Worm (Caenorhabditis elegans) whole organism, young adult: ENCODE data around the gene H03G16.7.

Source experiments
- B0261.1 ChIP-seq: sonication (generic microtip); optimal IDR thresholded peaks from 2 replicates; lab custom pipeline; 2016; ENCODE audit warnings: mild to moderate bottlenecking, missing genetic modification characterization, moderate library complexity, missing compliant biosample characterization
- F39B2.1 ChIP-seq: fragments of 200-800 bp; sonication (Bioruptor generic); IDR thresholded peaks from 2 replicates; pipeline ENCODE4 v1.3.6; 2022; ENCODE audit warnings: missing genetic modification reagents, missing genetic modification characterization, missing compliant biosample characterization
- F55B11.4 ChIP-seq: sonication (generic microtip); optimal IDR thresholded peaks from 2 replicates; lab custom pipeline; 2016; ENCODE audit warnings: missing compliant biosample characterization, missing genetic modification characterization, borderline replicate concordance; ENCODE audit not compliant: insufficient read depth
- K12H6.12 ChIP-seq: fragments of 200-800 bp; sonication (Bioruptor generic); optimal IDR thresholded peaks from 2 replicates; lab custom pipeline; 2018; ENCODE audit warnings: mild to moderate bottlenecking, missing genetic modification characterization, missing compliant biosample characterization
- Y79H2A.3 ChIP-seq: fragments of 200-800 bp; sonication (Bioruptor generic); conservative IDR thresholded peaks from 2 replicates; pipeline ENCODE4 v1.3.6; 2022; ENCODE audit warnings: missing genetic modification reagents, missing genetic modification characterization, missing compliant biosample characterization
- akir-1 ChIP-seq: fragments of 200-800 bp; sonication (Bioruptor generic); optimal IDR thresholded peaks from 2 replicates; lab custom pipeline; 2018; ENCODE audit warnings: mild to moderate bottlenecking, missing genetic modification characterization, moderate library complexity, missing compliant biosample characterization
- ama-1 ChIP-seq, 3 experiments: fragments of 150-350 bp in 1 of 3; sonication (generic microtip) in 2 of 3; optimal IDR thresholded peaks; 2 replicates each; lab custom pipeline; 2014 to 2018; ENCODE audit warnings: missing biosample characterization in 2 of 3, missing genetic modification characterization in 2 of 3, missing genetic modification reagents in 2 of 3
- athp-1 ChIP-seq: sonication (generic microtip); optimal IDR thresholded peaks from 2 replicates; lab custom pipeline; 2017; ENCODE audit warnings: mild to moderate bottlenecking, missing genetic modification characterization, missing compliant biosample characterization
- attf-3 ChIP-seq: fragments of 200-800 bp; sonication (Bioruptor generic); conservative IDR thresholded peaks from 2 replicates; pipeline ENCODE4 v1.3.6; 2022; ENCODE audit warnings: missing genetic modification reagents, missing genetic modification characterization, missing compliant biosample characterization
- bed-1 ChIP-seq: fragments of 200-800 bp; sonication (Bioruptor generic); IDR thresholded peaks from 2 replicates; pipeline ENCODE4 v1.3.6; 2022; ENCODE audit warnings: missing genetic modification reagents, missing genetic modification characterization, missing compliant biosample characterization
- cebp-1 ChIP-seq, 2 experiments: fragments of 200-800 bp in 1 of 2; sonication (Bioruptor generic) in 1 of 2; sonication (generic microtip) in 1 of 2; IDR thresholded peaks in 1 of 2; optimal IDR thresholded peaks in 1 of 2; 2 replicates each; pipeline versions ENCODE4 v1.3.6 to Lab custom; 2017 to 2022; ENCODE audit warnings: missing compliant biosample characterization in 2 of 2, missing genetic modification characterization in 2 of 2, mild to moderate bottlenecking in 1 of 2, missing genetic modification reagents in 1 of 2, moderate library complexity in 1 of 2
- dpl-1 ChIP-seq: fragments of 150-350 bp; optimal IDR thresholded peaks from 2 replicates; lab custom pipeline; 2014; ENCODE audit warnings: missing biosample characterization, missing genetic modification reagents, missing genetic modification characterization
- egl-18 ChIP-seq: fragments of 200-800 bp; sonication (Bioruptor generic); IDR thresholded peaks from 2 replicates; pipeline ENCODE4 v1.3.6; 2022; ENCODE audit warnings: missing genetic modification reagents, missing genetic modification characterization, missing compliant biosample characterization
- hmg-1.2 ChIP-seq: fragments of 200-800 bp; sonication (Bioruptor generic); IDR thresholded peaks from 2 replicates; pipeline ENCODE4 v1.3.6; 2022; ENCODE audit warnings: missing genetic modification reagents, missing genetic modification characterization, missing compliant biosample characterization
- madf-6 ChIP-seq: fragments of 200-800 bp; sonication (Bioruptor generic); IDR thresholded peaks from 2 replicates; pipeline ENCODE4 v1.3.6; 2022; ENCODE audit warnings: missing genetic modification reagents, missing genetic modification characterization, missing compliant biosample characterization
- mes-4 ChIP-seq: sonication (generic microtip); optimal IDR thresholded peaks from 2 replicates; lab custom pipeline; 2016; ENCODE audit warnings: missing genotype, missing genetic modification characterization, missing compliant biosample characterization
- mxl-1 ChIP-seq: sonication (generic microtip); optimal IDR thresholded peaks from 2 replicates; lab custom pipeline; 2016; ENCODE audit warnings: missing genetic modification characterization, missing compliant biosample characterization
- nfya-1 ChIP-seq: sonication (generic microtip); optimal IDR thresholded peaks from 2 replicates; lab custom pipeline; 2017; ENCODE audit warnings: antibody characterized with exemption, missing compliant biosample characterization, missing genetic modification characterization, borderline replicate concordance; ENCODE audit not compliant: insufficient read depth
- nhr-179 ChIP-seq: sonication (generic microtip); optimal IDR thresholded peaks from 2 replicates; lab custom pipeline; 2016; ENCODE audit warnings: mild to moderate bottlenecking, missing genetic modification characterization, missing compliant biosample characterization
- nhr-80 ChIP-seq: sonication (generic microtip); optimal IDR thresholded peaks from 2 replicates; lab custom pipeline; 2016; ENCODE audit warnings: missing genetic modification characterization, missing compliant biosample characterization
- repo-1 ChIP-seq: sonication (generic microtip); optimal IDR thresholded peaks from 2 replicates; lab custom pipeline; 2017; ENCODE audit warnings: mild to moderate bottlenecking, missing genetic modification characterization, missing compliant biosample characterization
- rpc-1 ChIP-seq, 2 experiments: fragments of 150-350 bp in 1 of 2; sonication (generic microtip) in 1 of 2; optimal IDR thresholded peaks; 2 replicates each; lab custom pipeline; 2014 to 2018; ENCODE audit warnings: missing biosample characterization in 1 of 2, missing genetic modification characterization in 1 of 2, missing genetic modification reagents in 1 of 2, missing genotype in 1 of 2
- snpc-1.1 ChIP-seq: sonication (generic microtip); optimal IDR thresholded peaks from 2 replicates; lab custom pipeline; 2017; ENCODE audit warnings: missing genetic modification characterization, mild to moderate bottlenecking, missing compliant biosample characterization, antibody characterized with exemption, moderate library complexity, missing genotype, missing genetic modification reagents; ENCODE audit not compliant: insufficient read depth
- snpc-4 ChIP-seq, 5 experiments: fragments of 150-350 bp in 1 of 5; sonication (generic microtip) in 4 of 5; optimal IDR thresholded peaks; 2 replicates each; lab custom pipeline; 2014 to 2018; ENCODE audit warnings: missing genetic modification characterization in 5 of 5, missing biosample characterization in 3 of 5, antibody characterized with exemption in 2 of 5, mild to moderate bottlenecking in 2 of 5, missing compliant biosample characterization in 2 of 5, missing genotype in 2 of 5, moderate library complexity in 2 of 5, missing genetic modification reagents in 1 of 5
- tbp1 ChIP-seq: fragments of 200-800 bp; sonication (Bioruptor generic); optimal IDR thresholded peaks from 2 replicates; lab custom pipeline; 2018; ENCODE audit warnings: mild to moderate bottlenecking, missing genetic modification characterization, missing compliant biosample characterization
- tlf-1 ChIP-seq: fragments of 200-800 bp; sonication (Bioruptor generic); optimal IDR thresholded peaks from 2 replicates; lab custom pipeline; 2018; ENCODE audit warnings: mild to moderate bottlenecking, missing genetic modification characterization, missing compliant biosample characterization
- xnd-1 ChIP-seq: sonication (generic microtip); optimal IDR thresholded peaks from 2 replicates; lab custom pipeline; 2016; ENCODE audit warnings: missing genotype, missing genetic modification reagents, missing genetic modification characterization, missing compliant biosample characterization
- ztf-6 ChIP-seq: fragments of 200-800 bp; sonication (Bioruptor generic); IDR thresholded peaks from 2 replicates; pipeline ENCODE4 v1.3.6; 2022; ENCODE audit warnings: missing genetic modification reagents, missing genetic modification characterization, missing compliant biosample characterization

Gene H03G16.7

DNA sequence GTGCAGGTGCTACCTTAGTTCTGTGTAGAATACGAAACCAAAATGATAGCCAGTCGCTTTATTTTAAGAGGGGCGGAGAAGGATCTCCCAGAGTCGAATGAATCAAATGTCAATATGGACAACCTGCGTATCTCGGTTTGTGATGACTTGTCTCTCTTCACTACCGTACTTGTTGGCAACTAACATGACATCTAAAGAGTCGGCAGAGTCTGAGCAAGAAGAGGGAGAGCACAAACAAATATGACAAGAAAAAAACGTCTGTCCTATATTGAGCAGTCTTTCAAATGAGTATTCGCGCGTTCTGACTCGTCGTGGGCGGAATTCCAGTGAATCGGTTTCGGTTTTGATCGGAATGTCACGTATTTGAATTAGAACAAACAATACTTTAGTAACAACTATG lies 39.2 kb upstream of the H03G16.7 start, which contains the start of gene F09B12.7:
Gene F09B12.7, minus strand, starts transcription at position 101 of the 400 bp plus-strand sequence.
- TF ChIP-seq F39B2.1 (GFP tag; lab: Robert Waterston, UW) (no peak), nhr-80 (tag; lab: Kevin White, UChicago) (no peak), xnd-1 (tag; lab: Kevin White, UChicago) (no peak), mes-4 (tag; lab: Kevin White, UChicago) (no peak), nhr-179 (tag; lab: Kevin White, UChicago) (no peak), repo-1 (tag; lab: Kevin White, UChicago) (no peak), egl-18 (GFP tag; lab: Robert Waterston, UW) (no peak), dpl-1 (GFP tag; lab: Kevin White, UChicago) (no peak), B0261.1 (no peak), F55B11.4 (tag; lab: Kevin White, UChicago) (no peak), rpc-1 (optimal IDR thresholded peaks at IDR 0.05; lab: Kevin White, UChicago) (no peak), rpc-1 (tag; optimal IDR thresholded peaks at IDR 0.05; lab: Kevin White, UChicago) (no peak), Y79H2A.3 (GFP tag; lab: Robert Waterston, UW) (no peak), attf-3 (GFP tag; lab: Robert Waterston, UW) (no peak), hmg-1.2 (GFP tag; lab: Robert Waterston, UW) (no peak), ama-1 (optimal IDR thresholded peaks at IDR 0.05; lab: Kevin White, UChicago) (no peak), ama-1 (GFP tag; optimal IDR thresholded peaks at IDR 0.05; lab: Kevin White, UChicago) (no peak), akir-1 (GFP tag; lab: Kevin White, UChicago) (no peak), nfya-1 (tag; lab: Kevin White, UChicago) (no peak)

DNA sequence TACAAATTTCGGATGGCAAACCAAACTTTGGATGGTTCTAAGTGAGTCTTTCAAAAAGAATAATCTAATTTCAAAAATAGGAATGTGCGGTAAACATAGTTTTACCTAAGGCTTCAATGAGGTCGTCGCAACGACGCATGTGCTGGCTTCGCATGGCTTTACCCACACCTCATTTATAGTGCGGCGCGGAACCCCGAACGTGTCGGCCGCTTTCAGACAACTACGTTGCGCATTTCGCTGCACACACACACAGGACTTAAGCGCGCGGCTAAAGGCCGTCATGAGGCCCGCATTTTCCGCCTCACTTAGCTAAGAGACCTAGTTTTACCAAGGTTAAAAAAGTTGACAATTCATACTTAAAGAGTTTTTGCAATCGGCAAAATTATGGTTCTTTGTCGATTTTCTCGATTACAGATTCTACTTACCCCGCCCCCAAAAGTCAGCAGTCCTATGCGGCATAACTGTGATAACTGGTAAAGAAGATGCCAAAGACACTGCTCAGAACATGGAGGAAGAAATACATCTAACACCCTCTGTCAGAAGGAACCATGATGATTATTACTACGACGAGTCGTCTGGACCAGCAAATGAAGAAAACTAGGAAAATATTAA lies 37.1 kb upstream of the H03G16.7 start:
- TF ChIP-seq snpc-1.1 (peak; percentile 57), bed-1 (GFP tag; lab: Robert Waterston, UW) (no peak), egl-18 (GFP tag; lab: Robert Waterston, UW) (no peak), snpc-4 (GFP tag; optimal IDR thresholded peaks at IDR 0.05; lab: Kevin White, UChicago) (peak; percentile 47), snpc-4 (tag; optimal IDR thresholded peaks at IDR 0.05; lab: Kevin White, UChicago) (peak in 3 of 4 experiments; percentile 20 to 87 (median 84)), xnd-1 (tag; lab: Kevin White, UChicago) (no peak)

DNA sequence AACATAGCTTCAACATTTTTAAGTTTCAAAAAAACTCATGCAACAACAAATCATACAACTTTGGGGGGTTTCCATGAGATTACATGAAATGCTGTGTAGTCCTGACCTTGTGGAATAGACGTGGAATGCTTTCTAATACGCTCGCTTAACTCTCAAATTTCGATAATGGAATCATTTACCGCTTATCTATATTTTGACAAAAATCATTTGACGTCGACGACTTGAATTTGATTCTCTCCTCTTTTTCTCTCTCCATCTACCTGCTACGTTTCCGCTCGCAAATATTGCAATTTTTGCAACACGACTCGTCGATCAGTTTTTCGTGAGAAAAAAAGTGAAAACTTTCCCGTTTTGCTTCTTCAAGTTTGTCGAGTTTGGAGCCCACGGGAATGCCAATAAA lies 33.3 kb upstream of the H03G16.7 start, which contains the start of gene flr-4:
Gene flr-4, plus strand, starts transcription at position 275 of the 400 bp plus-strand sequence.
- TF ChIP-seq snpc-4 (GFP tag; optimal IDR thresholded peaks at IDR 0.05; lab: Kevin White, UChicago) (no peak), snpc-4 (tag; optimal IDR thresholded peaks at IDR 0.05; lab: Kevin White, UChicago) (no peak), nhr-80 (tag; lab: Kevin White, UChicago) (peak; percentile 78)
- TF ChIP-seq, all 124 proteins: peak for 1

DNA sequence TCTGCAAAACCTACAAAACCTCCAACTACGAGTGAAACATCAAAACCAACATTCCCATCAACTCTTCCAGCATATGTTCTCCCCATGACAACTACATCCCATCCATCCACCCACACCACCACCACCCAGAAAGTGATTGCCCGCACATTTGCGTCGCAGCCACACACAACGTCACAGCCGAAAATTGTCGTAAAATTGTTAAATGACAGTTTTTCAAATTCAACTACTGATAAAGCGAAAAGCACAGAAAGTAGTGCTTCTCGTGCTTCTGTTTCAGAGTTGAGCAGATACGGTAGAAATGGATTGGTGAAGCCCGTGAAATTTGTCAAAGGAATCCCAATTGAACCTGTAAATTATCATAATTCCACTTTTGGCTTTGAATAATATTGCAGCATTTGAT lies 31.9 kb upstream of the H03G16.7 start:
- TF ChIP-seq mxl-1 (no peak), F55B11.4 (tag; lab: Kevin White, UChicago) (no peak), attf-3 (GFP tag; lab: Robert Waterston, UW) (no peak), athp-1 (tag; lab: Kevin White, UChicago) (no peak), nhr-80 (tag; lab: Kevin White, UChicago) (peak; percentile 52)

DNA sequence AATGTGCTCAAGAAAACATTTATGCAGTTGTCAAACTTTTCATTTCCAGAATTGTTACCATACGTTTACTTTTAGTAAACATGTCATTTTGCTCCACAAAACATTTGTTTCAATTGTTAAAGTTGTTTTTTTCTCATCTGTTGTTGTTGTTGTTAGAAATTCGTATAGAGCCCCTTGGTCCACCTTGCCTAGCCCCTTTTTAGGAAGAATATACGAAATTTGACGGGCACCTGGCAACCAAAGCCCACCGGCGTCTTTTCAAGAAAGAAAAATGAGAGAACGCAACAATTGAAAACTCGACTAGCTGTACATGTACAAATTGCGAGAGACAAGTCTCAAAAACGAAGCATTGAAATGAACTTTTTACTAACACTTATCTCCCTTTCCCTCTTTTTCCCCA lies 28.6 kb upstream of the H03G16.7 start, which contains the start of gene F09B12.5:
Gene F09B12.5, plus strand, starts transcription at position 301 of the 400 bp plus-strand sequence.
- TF ChIP-seq tlf-1 (GFP tag; lab: Kevin White, UChicago) = no peak

DNA sequence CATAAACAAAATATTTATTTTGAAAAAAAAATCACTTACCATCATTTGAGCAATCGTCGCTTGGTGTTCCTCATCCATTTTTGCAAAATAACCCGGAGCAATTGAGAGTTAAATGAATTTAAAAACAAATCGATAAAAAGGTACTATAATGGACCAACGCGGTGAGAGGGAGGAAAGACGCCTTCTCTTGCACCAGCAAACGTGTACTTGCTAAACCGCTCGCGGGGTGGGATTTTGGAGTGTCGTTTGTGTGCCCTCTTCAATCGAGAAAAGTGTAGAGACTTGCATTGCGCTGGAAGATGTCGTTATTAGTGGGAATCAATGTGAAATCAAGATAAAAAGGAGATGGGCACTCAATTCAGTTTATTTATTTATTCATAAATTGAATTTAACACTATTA lies 28.0 kb upstream of the H03G16.7 start, which contains the start of gene H40L08.1:
Gene H40L08.1, minus strand, starts transcription at position 292 of the 400 bp plus-strand sequence.
- TF ChIP-seq attf-3 (GFP tag; lab: Robert Waterston, UW) (peak; percentile 90), madf-6 (GFP tag; lab: Robert Waterston, UW) (no peak), K12H6.12 (no peak), ztf-6 (GFP tag; lab: Robert Waterston, UW) (no peak), tbp1 (no peak), cebp-1 (GFP tag; IDR thresholded peaks at IDR 0.05; lab: Robert Waterston, UW) (no peak), cebp-1 (tag; optimal IDR thresholded peaks at IDR 0.05; lab: Kevin White, UChicago) (no peak)
